Fruit fly (Drosophila melanogaster) whole organism, pupa: ENCODE data around the gene Gr77a.

Experiments
- CG10348 ChIP-seq: fragments of 200-800 bp; sonication (Bioruptor generic); IDR thresholded peaks from 2 replicates; pipeline ENCODE4 v1.3.6; 2022; ENCODE audit warnings: missing biosample characterization, missing genetic modification characterization
- CG12605 ChIP-seq: fragments of 200-800 bp; sonication (Bioruptor generic); IDR thresholded peaks from 2 replicates; pipeline ENCODE4 v1.3.6; 2022; ENCODE audit warnings: missing biosample characterization, missing genetic modification characterization
- CG13204 ChIP-seq: fragments of 200-800 bp; sonication (Bioruptor generic); optimal IDR thresholded peaks from 2 replicates; lab custom pipeline; 2018; ENCODE audit warnings: missing biosample characterization, mild to moderate bottlenecking, missing genetic modification characterization, moderate library complexity
- CG14655 ChIP-seq: fragments of 200-800 bp; sonication (Bioruptor generic); optimal IDR thresholded peaks from 3 replicates; lab custom pipeline; 2017; ENCODE audit warnings: mild to moderate bottlenecking, missing biosample characterization, missing genetic modification reagents, missing genetic modification characterization
- CG15710 ChIP-seq: fragments of 200-800 bp; sonication (Bioruptor generic); optimal IDR thresholded peaks from 2 replicates; lab custom pipeline; 2018; ENCODE audit warnings: missing biosample characterization, mild to moderate bottlenecking, missing genetic modification characterization, moderate library complexity
- CG17806 ChIP-seq: fragments of 200-800 bp; sonication (Bioruptor generic); optimal IDR thresholded peaks from 2 replicates; lab custom pipeline; 2018; ENCODE audit warnings: missing biosample characterization, mild to moderate bottlenecking, missing genetic modification characterization, moderate library complexity
- CG32121 ChIP-seq: fragments of 200-800 bp; sonication (Bioruptor generic); IDR thresholded peaks from 2 replicates; pipeline ENCODE4 v1.3.6; 2022; ENCODE audit warnings: missing biosample characterization, missing genetic modification characterization
- CG34367 ChIP-seq: fragments of 200-800 bp; sonication (Bioruptor generic); optimal IDR thresholded peaks from 2 replicates; lab custom pipeline; 2018; ENCODE audit warnings: missing biosample characterization, mild to moderate bottlenecking, missing genetic modification characterization
- CG4496 ChIP-seq: fragments of 200-800 bp; sonication (Bioruptor generic); IDR thresholded peaks from 3 replicates; pipeline ENCODE4 v1.3.6; 2022; ENCODE audit warnings: missing biosample characterization, missing genetic modification characterization
- CG8159 ChIP-seq: fragments of 200-800 bp; sonication (Bioruptor generic); optimal IDR thresholded peaks from 3 replicates; lab custom pipeline; 2018; ENCODE audit warnings: missing biosample characterization, mild to moderate bottlenecking, missing genetic modification characterization, moderate library complexity
- CG8301 ChIP-seq: fragments of 200-800 bp; sonication (Bioruptor generic); optimal IDR thresholded peaks from 2 replicates; lab custom pipeline; 2018; ENCODE audit warnings: missing biosample characterization, mild to moderate bottlenecking, missing genetic modification characterization
- CG9948 ChIP-seq: fragments of 200-800 bp; sonication (Bioruptor generic); optimal IDR thresholded peaks from 2 replicates; lab custom pipeline; 2018; ENCODE audit warnings: missing biosample characterization, mild to moderate bottlenecking, missing genetic modification characterization, moderate library complexity
- D1 ChIP-seq: fragments of 200-800 bp; sonication (Bioruptor generic); optimal IDR thresholded peaks from 2 replicates; lab custom pipeline; 2018; ENCODE audit warnings: missing biosample characterization, mild to moderate bottlenecking, missing genetic modification characterization, moderate library complexity
- EcR ChIP-seq: fragments of 200-800 bp; sonication (Bioruptor generic); optimal IDR thresholded peaks from 3 replicates; lab custom pipeline; 2019; ENCODE audit warnings: missing biosample characterization, missing genetic modification characterization, mild to moderate bottlenecking, moderate library complexity, missing genetic modification reagents
- Ets98B ChIP-seq: fragments of 200-800 bp; sonication (Bioruptor generic); IDR thresholded peaks from 2 replicates; pipeline ENCODE4 v1.3.6; 2022; ENCODE audit warnings: missing biosample characterization, missing genetic modification characterization
- Pif1A ChIP-seq: fragments of 200-800 bp; sonication (Bioruptor generic); optimal IDR thresholded peaks from 3 replicates; lab custom pipeline; 2016; ENCODE audit warnings: missing biosample characterization, missing genetic modification characterization
- Pif1B ChIP-seq: fragments of 200-800 bp; sonication (Bioruptor generic); optimal IDR thresholded peaks from 3 replicates; lab custom pipeline; 2016; ENCODE audit warnings: missing biosample characterization, missing genetic modification characterization
- Snoo ChIP-seq: fragments of 200-800 bp; sonication (Bioruptor generic); optimal IDR thresholded peaks from 3 replicates; lab custom pipeline; 2017; ENCODE audit warnings: missing biosample characterization, mild to moderate bottlenecking, missing genetic modification characterization, inconsistent platforms
- fd96Ca ChIP-seq: fragments of 200-800 bp; sonication (Bioruptor generic); IDR thresholded peaks from 3 replicates; pipeline ENCODE4 v1.3.6; 2022; ENCODE audit warnings: missing biosample characterization, missing genetic modification characterization
- gl ChIP-seq: fragments of 200-800 bp; sonication (Bioruptor generic); optimal IDR thresholded peaks from 2 replicates; lab custom pipeline; 2018; ENCODE audit warnings: missing biosample characterization, mild to moderate bottlenecking, missing genetic modification characterization
- rn ChIP-seq: fragments of 200-800 bp; sonication (Bioruptor generic); IDR thresholded peaks from 2 replicates; pipeline ENCODE4 v1.3.6; 2022; ENCODE audit warnings: missing biosample characterization, missing genetic modification characterization

Gene Gr77a

dm6 chr3L:20755585-20755984 is 16.4 kb upstream of the Gr77a start, which contains the start of gene CG33912:
TSS of gene CG33912 (minus strand) at chr3L:20755685.
- no peak for TF ChIP-seq rn (GFP tag; lab: Robert Waterston, UW)
- TF ChIP-seq D1 (tag; lab: Kevin White, UChicago), result no peak
- TF ChIP-seq CG8159 (tag; lab: Kevin White, UChicago), result no peak
- TF ChIP-seq CG10348 (GFP tag; lab: Robert Waterston, UW), result no peak
- TF ChIP-seq gl (tag; lab: Kevin White, UChicago), result no peak
- no peak for TF ChIP-seq CG12605
- no peak for TF ChIP-seq Pif1B (GFP tag; lab: Kevin White, UChicago)
- no peak for TF ChIP-seq Pif1A
- no peak for TF ChIP-seq CG4496
- TF ChIP-seq CG13204, result no peak
- no peak for TF ChIP-seq fd96Ca (GFP tag; lab: Robert Waterston, UW)
- no peak for TF ChIP-seq CG17806 (tag; lab: Kevin White, UChicago)

DNA sequence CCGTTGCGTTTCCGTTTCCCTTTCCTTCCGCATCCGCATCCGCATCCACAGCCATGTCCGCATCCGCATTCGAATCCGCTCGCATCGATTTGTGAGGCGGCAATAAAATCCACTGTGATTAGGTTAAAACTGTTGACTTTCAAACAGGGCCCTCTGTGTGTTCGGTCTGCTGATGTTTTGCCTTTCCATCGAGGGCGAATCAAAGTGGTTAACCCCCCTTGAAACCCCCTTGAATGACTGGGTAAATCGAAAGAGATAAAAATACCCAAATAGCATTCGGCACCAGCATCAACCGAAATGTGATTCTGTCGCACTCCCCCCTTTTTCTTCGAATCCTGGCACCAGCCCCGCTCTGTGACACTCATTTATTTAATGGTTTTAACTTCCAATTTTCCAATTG is 13.7 kb upstream of the Gr77a start:
- no peak for TF ChIP-seq CG10348 (GFP tag; lab: Robert Waterston, UW)
- no peak for TF ChIP-seq rn (GFP tag; lab: Robert Waterston, UW)
- no peak for TF ChIP-seq CG9948 (tag; lab: Kevin White, UChicago)
- TF ChIP-seq CG14655 (GFP tag; lab: Kevin White, UChicago), result no peak
- TF ChIP-seq CG8301 (tag; lab: Kevin White, UChicago), result no peak
- TF ChIP-seq Pif1B (GFP tag; lab: Kevin White, UChicago), result no peak
- TF ChIP-seq Pif1A, result no peak
- TF ChIP-seq CG12605, result no peak
- no peak for TF ChIP-seq CG34367 (tag; lab: Kevin White, UChicago)
- no peak for TF ChIP-seq D1 (tag; lab: Kevin White, UChicago)
- TF ChIP-seq CG17806 (tag; lab: Kevin White, UChicago), result no peak

dm6 chr3L:20750391-20750790 is 11.2 kb upstream of the Gr77a start:
- TF ChIP-seq CG14655 (GFP tag; lab: Kevin White, UChicago) (no peak), Snoo (tag; lab: Kevin White, UChicago) (no peak), CG12605 (no peak), fd96Ca (GFP tag; lab: Robert Waterston, UW) (no peak), CG13204 (no peak), CG10348 (GFP tag; lab: Robert Waterston, UW) (no peak), Pif1B (GFP tag; lab: Kevin White, UChicago) (no peak), CG15710 (tag; lab: Kevin White, UChicago) (no peak), CG8301 (tag; lab: Kevin White, UChicago) (no peak), Pif1A (no peak), rn (GFP tag; lab: Robert Waterston, UW) (no peak), CG8159 (tag; lab: Kevin White, UChicago) (no peak), CG9948 (tag; lab: Kevin White, UChicago) (no peak)

DNA sequence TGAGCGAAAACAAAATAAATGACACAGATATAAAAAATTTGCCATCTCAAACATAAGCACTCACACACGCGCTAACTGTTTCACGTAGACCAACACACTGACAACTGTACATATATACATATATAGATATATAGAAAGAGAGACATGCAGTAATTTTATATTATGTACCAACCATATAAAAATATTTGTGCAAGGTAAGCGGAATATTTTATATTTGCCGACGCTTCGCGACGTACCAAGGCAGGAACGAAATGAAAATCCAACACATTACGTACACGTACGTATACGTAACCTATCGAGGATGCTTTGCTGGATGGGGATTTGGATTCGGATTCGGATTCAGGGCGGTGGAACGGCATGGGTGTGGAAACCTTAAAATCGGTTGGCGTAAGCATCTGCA is 9.3 kb upstream of the Gr77a start:
- TF ChIP-seq Pif1A (no peak), CG14655 (GFP tag; lab: Kevin White, UChicago) (no peak), CG13204 (no peak), CG17806 (tag; lab: Kevin White, UChicago) (no peak), rn (GFP tag; lab: Robert Waterston, UW) (no peak), CG34367 (tag; lab: Kevin White, UChicago) (no peak), CG32121 (GFP tag; lab: Robert Waterston, UW) (no peak), CG9948 (tag; lab: Kevin White, UChicago) (no peak), fd96Ca (GFP tag; lab: Robert Waterston, UW) (no peak), CG8301 (tag; lab: Kevin White, UChicago) (no peak), CG10348 (GFP tag; lab: Robert Waterston, UW) (no peak), Snoo (tag; lab: Kevin White, UChicago) (no peak), gl (tag; lab: Kevin White, UChicago) (no peak), CG12605 (no peak), D1 (tag; lab: Kevin White, UChicago) (no peak)

dm6 chr3L:20747299-20747925 is 8.2 kb upstream of the Gr77a start:
- TF ChIP-seq Snoo (tag; lab: Kevin White, UChicago), result peak; percentile 4
- TF ChIP-seq CG12605, result no peak
- TF ChIP-seq CG14655 (GFP tag; lab: Kevin White, UChicago), result peak; percentile 5
- no peak for TF ChIP-seq CG8159 (tag; lab: Kevin White, UChicago)

- peak; percentile 17 for TF ChIP-seq CG8159 (tag; lab: Kevin White, UChicago)
- no peak for TF ChIP-seq CG10348 (GFP tag; lab: Robert Waterston, UW)
- TF ChIP-seq gl (tag; lab: Kevin White, UChicago), result peak; percentile 13
- no peak for TF ChIP-seq fd96Ca (GFP tag; lab: Robert Waterston, UW)
- TF ChIP-seq CG4496, result 0 out of 3 replicates have a peak, but pooled peaks have one; percentile 37
- no peak for TF ChIP-seq Pif1A
- peak; percentile 47 for TF ChIP-seq EcR (GFP tag; lab: Kevin White, UChicago)
Measured at dm6 chr3L:20737346-20737745, 1.9 kb downstream of the Gr77a start.

dm6 chr3L:20736266-20736665 is 3.0 kb downstream of the Gr77a start:
- TF ChIP-seq Ets98B (GFP tag; lab: Robert Waterston, UW), result no peak
- no peak for TF ChIP-seq CG4496
- TF ChIP-seq Pif1A, result no peak
- no peak for TF ChIP-seq gl (tag; lab: Kevin White, UChicago)
- no peak for TF ChIP-seq CG12605
- TF ChIP-seq CG14655 (GFP tag; lab: Kevin White, UChicago), result no peak
- no peak for TF ChIP-seq CG17806 (tag; lab: Kevin White, UChicago)
- no peak for TF ChIP-seq rn (GFP tag; lab: Robert Waterston, UW)
- TF ChIP-seq CG10348 (GFP tag; lab: Robert Waterston, UW), result no peak
- no peak for TF ChIP-seq CG13204
- TF ChIP-seq CG8301 (tag; lab: Kevin White, UChicago), result no peak
- TF ChIP-seq CG8159 (tag; lab: Kevin White, UChicago), result no peak
- no peak for TF ChIP-seq EcR (GFP tag; lab: Kevin White, UChicago)
- TF ChIP-seq fd96Ca (GFP tag; lab: Robert Waterston, UW), result no peak
- TF ChIP-seq CG9948 (tag; lab: Kevin White, UChicago), result no peak
- TF ChIP-seq CG15710 (tag; lab: Kevin White, UChicago), result no peak
- TF ChIP-seq Pif1B (GFP tag; lab: Kevin White, UChicago), result no peak
- TF ChIP-seq D1 (tag; lab: Kevin White, UChicago), result no peak
- no peak for TF ChIP-seq CG32121 (GFP tag; lab: Robert Waterston, UW)
- TF ChIP-seq CG34367 (tag; lab: Kevin White, UChicago), result no peak
